Worm (Caenorhabditis elegans): ENCODE results near the gene htz-1.

htz-1 gene

DNA sequence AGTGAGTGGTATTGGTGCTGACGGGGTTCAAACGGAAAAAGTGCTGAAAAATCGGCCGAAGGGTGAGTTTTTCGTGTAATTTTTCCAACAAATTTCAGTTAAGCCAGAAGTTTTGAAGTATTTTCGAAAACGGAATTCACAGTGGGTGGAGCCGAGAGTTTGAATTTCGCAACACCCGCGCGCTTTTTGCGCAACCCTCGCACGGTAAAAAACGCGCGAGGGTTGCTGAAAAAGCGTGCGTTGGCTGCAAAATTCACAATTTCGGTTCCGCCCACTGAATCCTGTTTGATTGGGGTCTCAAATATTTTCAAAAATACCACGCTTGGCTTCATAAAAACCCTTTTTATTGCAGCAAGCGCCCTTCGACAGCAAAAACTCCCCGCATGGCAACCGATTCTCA, 1.4 kb downstream of the htz-1 start (continued):
- TF ChIP-seq egl-44 (GFP tag; IDR thresholded peaks at IDR 0.05) (no peak), gei-17 (GFP tag; optimal IDR thresholded peaks at IDR 0.05) (no peak), dox-1 (GFP tag; IDR thresholded peaks at IDR 0.05) (peak; percentile 43; the same call in 1 of the 2 replicates), lsl-1 (GFP tag; optimal IDR thresholded peaks at IDR 0.05) (peak; percentile 58), pha-4 (tag; optimal IDR thresholded peaks at IDR 0.05) (no peak), ztf-28 (GFP tag; IDR thresholded peaks at IDR 0.05) (peak; percentile 56; the same call in 1 of the 2 replicates), B0261.1 (tag; optimal IDR thresholded peaks at IDR 0.05) (no peak), Y56A3A.18 (GFP tag; IDR thresholded peaks at IDR 0.05) (no peak), Y53G8AR.9 (GFP tag; conservative IDR thresholded peaks at IDR 0.05) (no peak), hlh-26 (GFP tag; conservative IDR thresholded peaks at IDR 0.05) (no peak), bed-1 (GFP tag; IDR thresholded peaks at IDR 0.05) (no peak), rcor-1 (GFP tag; IDR thresholded peaks at IDR 0.05) (peak; percentile 18; the same call in 1 of the 2 replicates), sea-2 (GFP tag; IDR thresholded peaks at IDR 0.05) (no peak), F52B5.7 (tag; optimal IDR thresholded peaks at IDR 0.05) (no peak), lag-1 (GFP tag; IDR thresholded peaks at IDR 0.05) (no peak), nfya-2 (GFP tag; IDR thresholded peaks at IDR 0.05) (no peak), mcd-1 (GFP tag; IDR thresholded peaks at IDR 0.05) (0 out of 2 replicates have a peak, but pooled peaks have one; percentile 42), zfh-2 (GFP tag; conservative IDR thresholded peaks at IDR 0.05) (0 out of 2 replicates have a peak, but pooled peaks have one; percentile 13), cebp-1 (GFP tag; IDR thresholded peaks at IDR 0.05) (no peak), cebp-1 (tag; optimal IDR thresholded peaks at IDR 0.05) (peak; percentile 91), hmg-1.2 (GFP tag; IDR thresholded peaks at IDR 0.05) (no peak), nfyb-1 (GFP tag; IDR thresholded peaks at IDR 0.05) (no peak), Y67H2A.10 (GFP tag; conservative IDR thresholded peaks at IDR 0.05) (no peak), let-607 (tag; optimal IDR thresholded peaks at IDR 0.05) (no peak), F55B11.4 (tag; optimal IDR thresholded peaks at IDR 0.05; ENCODE audit: borderline replicate concordance, insufficient read depth) (no peak), chd-7 (tag; optimal IDR thresholded peaks at IDR 0.05) (no peak), B0035.1 (tag; optimal IDR thresholded peaks at IDR 0.05) (no peak), snpc-4 (GFP tag; optimal IDR thresholded peaks at IDR 0.05) (no peak), snpc-4 (tag; optimal IDR thresholded peaks at IDR 0.05) (no peak), madf-10 (tag; optimal IDR thresholded peaks at IDR 0.05) (no peak), T26A5.8 (tag; optimal IDR thresholded peaks at IDR 0.05) (no peak), ztf-18 (tag; optimal IDR thresholded peaks at IDR 0.05) (no peak), ceh-91 (GFP tag; IDR thresholded peaks at IDR 0.05) (0 out of 2 replicates have a peak, but pooled peaks have one; percentile 35), mes-4 (tag; optimal IDR thresholded peaks at IDR 0.05) (no peak), egl-18 (GFP tag; IDR thresholded peaks at IDR 0.05) (no peak), mel-28 (tag; optimal IDR thresholded peaks at IDR 0.05; ENCODE audit: borderline replicate concordance) (no peak), unc-62 (GFP tag; optimal IDR thresholded peaks at IDR 0.05) (no peak), dpl-1 (GFP tag; optimal IDR thresholded peaks at IDR 0.05) (peak; percentile 30), F39B2.1 (GFP tag; IDR thresholded peaks at IDR 0.05) (0 out of 2 replicates have a peak, but pooled peaks have one; percentile 12), lin-35 (GFP tag; optimal IDR thresholded peaks at IDR 0.05) (no peak), efl-1 (GFP tag; optimal IDR thresholded peaks at IDR 0.05) (no peak), him-1 (tag; optimal IDR thresholded peaks at IDR 0.05) (no peak), F37B4.10 (GFP tag; IDR thresholded peaks at IDR 0.05) (no peak), F10E7.11 (tag; optimal IDR thresholded peaks at IDR 0.05) (no peak), rec-8 (tag; optimal IDR thresholded peaks at IDR 0.05) (no peak), F49E8.2 (tag; optimal IDR thresholded peaks at IDR 0.05; ENCODE audit: insufficient read depth) (peak; percentile 53), let-526 (GFP tag; IDR thresholded peaks at IDR 0.05) (no peak), tlf-1 (GFP tag; optimal IDR thresholded peaks at IDR 0.05) (no peak), hlh-12 (tag; optimal IDR thresholded peaks at IDR 0.05) (no peak)
